Fruit fly (Drosophila melanogaster) whole organism, embryonic: ENCODE results near the gene CG6766.

Experiments
- Antp ChIP-seq: fragments of 200-800 bp; sonication (Bioruptor generic); optimal IDR thresholded peaks from 3 replicates; lab custom pipeline; 2016; ENCODE audit warnings: missing biosample characterization, missing genetic modification characterization
- Atf6 ChIP-seq: fragments of 200-800 bp; sonication (Bioruptor generic); IDR thresholded peaks from 2 replicates; pipeline ENCODE4 v1.3.6; 2022; ENCODE audit warnings: missing biosample characterization, missing genetic modification characterization
- CG10274 ChIP-seq: fragments of 200-800 bp; sonication (Bioruptor generic); optimal IDR thresholded peaks from 3 replicates; lab custom pipeline; 2017; ENCODE audit warnings: missing biosample characterization, mild to moderate bottlenecking, missing genetic modification characterization
- CG10462 ChIP-seq: fragments of 200-800 bp; sonication (Bioruptor generic); optimal IDR thresholded peaks from 2 replicates; lab custom pipeline; 2016; ENCODE audit warnings: missing biosample characterization, missing genetic modification characterization
- CG10959 ChIP-seq: fragments of 200-800 bp; sonication (Bioruptor generic); IDR thresholded peaks from 2 replicates; pipeline ENCODE4 v1.3.6; 2022; ENCODE audit warnings: missing biosample characterization, missing genetic modification characterization
- CG11247 ChIP-seq: fragments of 200-800 bp; sonication (Bioruptor generic); IDR thresholded peaks from 2 replicates; pipeline ENCODE4 v1.3.6; 2022; ENCODE audit warnings: missing biosample characterization, missing genetic modification characterization
- CG13296 ChIP-seq: fragments of 200-800 bp; sonication (Bioruptor generic); optimal IDR thresholded peaks from 3 replicates; lab custom pipeline; 2018; ENCODE audit warnings: missing biosample characterization, mild to moderate bottlenecking, missing genetic modification characterization
- CG13624 ChIP-seq: fragments of 200-800 bp; sonication (Bioruptor generic); optimal IDR thresholded peaks from 2 replicates; lab custom pipeline; 2016; ENCODE audit warnings: missing biosample characterization, missing genetic modification characterization
- CG15011 ChIP-seq: fragments of 200-800 bp; sonication (Bioruptor generic); optimal IDR thresholded peaks from 3 replicates; lab custom pipeline; 2018; ENCODE audit warnings: missing biosample characterization, mild to moderate bottlenecking, missing genetic modification characterization
- CG17385 ChIP-seq: fragments of 200-800 bp; sonication (Bioruptor generic); optimal IDR thresholded peaks from 3 replicates; lab custom pipeline; 2018; ENCODE audit warnings: missing biosample characterization, mild to moderate bottlenecking, missing genetic modification characterization
- CG17802 ChIP-seq: fragments of 200-800 bp; sonication (Bioruptor generic); optimal IDR thresholded peaks from 2 replicates; lab custom pipeline; 2018; ENCODE audit warnings: missing biosample characterization, mild to moderate bottlenecking, missing genetic modification characterization, moderate library complexity
- CG18476 ChIP-seq: fragments of 200-800 bp; sonication (Bioruptor generic); optimal IDR thresholded peaks from 2 replicates; lab custom pipeline; 2016; ENCODE audit warnings: missing biosample characterization, mild to moderate bottlenecking, missing genetic modification characterization
- CG18619 ChIP-seq: fragments of 200-800 bp; sonication (Bioruptor generic); optimal IDR thresholded peaks from 3 replicates; lab custom pipeline; 2017; ENCODE audit warnings: missing biosample characterization, mild to moderate bottlenecking, missing genetic modification characterization
- CG31224 ChIP-seq: fragments of 200-800 bp; sonication (Bioruptor generic); IDR thresholded peaks from 2 replicates; pipeline ENCODE4 v1.3.6; 2022; ENCODE audit warnings: missing biosample characterization, missing genetic modification characterization
- CG33557 ChIP-seq: fragments of 200-800 bp; sonication (Bioruptor generic); optimal IDR thresholded peaks from 2 replicates; lab custom pipeline; 2019; ENCODE audit warnings: missing biosample characterization, mild to moderate bottlenecking, missing genetic modification characterization, moderate library complexity
- CG3838 ChIP-seq: fragments of 200-800 bp; sonication (Bioruptor generic); optimal IDR thresholded peaks from 3 replicates; lab custom pipeline; 2016; ENCODE audit warnings: missing biosample characterization, missing genetic modification characterization
- CG6791 ChIP-seq: fragments of 200-800 bp; sonication (Bioruptor generic); IDR thresholded peaks from 3 replicates; pipeline ENCODE4 v1.3.6; 2022; ENCODE audit warnings: missing biosample characterization, missing genetic modification characterization; ENCODE audit not compliant: partially characterized antibody
- CG8478 ChIP-seq: fragments of >200 bp; optimal IDR thresholded peaks from 2 replicates; lab custom pipeline; 2018
- Chrac-16 ChIP-seq: fragments of 200-800 bp; sonication (Bioruptor generic); optimal IDR thresholded peaks from 3 replicates; lab custom pipeline; 2016; ENCODE audit warnings: missing biosample characterization, missing genetic modification characterization
- Elba2 ChIP-seq: fragments of 200-800 bp; sonication (Bioruptor generic); optimal IDR thresholded peaks from 3 replicates; lab custom pipeline; 2016; ENCODE audit warnings: missing biosample characterization, missing genetic modification characterization
- H2.0 ChIP-seq: fragments of 200-800 bp; sonication (Bioruptor generic); IDR thresholded peaks from 2 replicates; pipeline ENCODE4 v1.3.6; 2022; ENCODE audit warnings: missing biosample characterization, missing genetic modification characterization
- Med ChIP-seq: fragments of 200-800 bp; sonication (Bioruptor generic); peaks from one replicate; lab custom pipeline; 2016; ENCODE audit warnings: missing biosample characterization, missing genetic modification characterization, mild to moderate bottlenecking, inconsistent platforms, moderate library complexity
- Mrtf ChIP-seq: fragments of 200-800 bp; sonication (Bioruptor generic); IDR thresholded peaks from 3 replicates; pipeline ENCODE4 v1.3.6; 2022; ENCODE audit warnings: missing biosample characterization, missing genetic modification characterization
- NC2β ChIP-seq: fragments of 200-800 bp; sonication (Bioruptor generic); optimal IDR thresholded peaks from 2 replicates; lab custom pipeline; 2016; ENCODE audit warnings: missing biosample characterization, missing genetic modification characterization
- Scr ChIP-seq: fragments of 200-800 bp; sonication (Bioruptor generic); IDR thresholded peaks from 2 replicates; pipeline ENCODE4 v1.3.6; 2022; ENCODE audit warnings: missing biosample characterization, missing genetic modification characterization; ENCODE audit not compliant: partially characterized antibody
- Sry-β ChIP-seq: fragments of 200-800 bp; sonication (Bioruptor generic); optimal IDR thresholded peaks from 2 replicates; lab custom pipeline; 2018; ENCODE audit warnings: missing biosample characterization, mild to moderate bottlenecking, missing genetic modification characterization, moderate library complexity
- YL-1 ChIP-seq: fragments of 200-800 bp; sonication (Bioruptor generic); optimal IDR thresholded peaks from 3 replicates; lab custom pipeline; 2017; ENCODE audit warnings: missing biosample characterization, mild to moderate bottlenecking, missing genetic modification characterization
- bsh ChIP-seq, 2 experiments: fragments of 200-800 bp; sonication (Bioruptor generic); optimal IDR thresholded peaks; 2 replicates each; lab custom pipeline; 2017 to 2018; ENCODE audit warnings: mild to moderate bottlenecking in 2 of 2, missing biosample characterization in 2 of 2, missing genetic modification characterization in 2 of 2, moderate library complexity in 1 of 2
- cad ChIP-seq: fragments of >200 bp; optimal IDR thresholded peaks from 2 replicates; lab custom pipeline; 2017; ENCODE audit warnings: missing biosample characterization, missing genetic modification characterization
- cas ChIP-seq: fragments of 200-800 bp; sonication (Bioruptor generic); IDR thresholded peaks from 2 replicates; pipeline ENCODE4 v1.3.6; 2022; ENCODE audit warnings: missing biosample characterization, missing genetic modification characterization
- chif ChIP-seq, 2 experiments: fragments of 200-800 bp; sonication (Bioruptor generic); optimal IDR thresholded peaks; 3 replicates each; lab custom pipeline; 2016; ENCODE audit warnings: missing biosample characterization in 2 of 2, missing genetic modification characterization in 2 of 2
- chm ChIP-seq: fragments of 200-800 bp; sonication (Bioruptor generic); IDR thresholded peaks from 2 replicates; pipeline ENCODE4 v1.3.6; 2022; ENCODE audit warnings: missing biosample characterization, missing genetic modification characterization
- chn ChIP-seq: fragments of 200-800 bp; sonication (Bioruptor generic); optimal IDR thresholded peaks from 2 replicates; lab custom pipeline; 2016; ENCODE audit warnings: missing biosample characterization, missing genetic modification characterization
- ci ChIP-seq: fragments of 200-800 bp; sonication (Bioruptor generic); IDR thresholded peaks from 3 replicates; pipeline ENCODE4 v1.3.6; 2022; ENCODE audit warnings: missing biosample characterization, missing genetic modification characterization
- fd102C ChIP-seq: fragments of 200-800 bp; sonication (Bioruptor generic); optimal IDR thresholded peaks from 2 replicates; lab custom pipeline; 2018; ENCODE audit warnings: missing biosample characterization, mild to moderate bottlenecking, missing genetic modification characterization, moderate library complexity
- fd96Cb ChIP-seq: fragments of 200-800 bp; sonication (Bioruptor generic); optimal IDR thresholded peaks from 2 replicates; lab custom pipeline; 2018; ENCODE audit warnings: missing biosample characterization, mild to moderate bottlenecking, missing genetic modification characterization, moderate library complexity
- gce ChIP-seq: fragments of 200-800 bp; sonication (Bioruptor generic); IDR thresholded peaks from 3 replicates; pipeline ENCODE4 v1.3.6; 2022; ENCODE audit warnings: missing biosample characterization, missing genetic modification characterization
- gcm2 ChIP-seq: fragments of 200-800 bp; sonication (Bioruptor generic); optimal IDR thresholded peaks from 2 replicates; lab custom pipeline; 2016; ENCODE audit warnings: missing biosample characterization, missing genetic modification characterization
- gsb ChIP-seq: fragments of 200-800 bp; sonication (Bioruptor generic); IDR thresholded peaks from 2 replicates; pipeline ENCODE4 v1.3.6; 2022; ENCODE audit warnings: missing biosample characterization, missing genetic modification characterization
- gsb-n ChIP-seq: fragments of 200-800 bp; sonication (Bioruptor generic); optimal IDR thresholded peaks from 3 replicates; lab custom pipeline; 2018; ENCODE audit warnings: missing biosample characterization, mild to moderate bottlenecking, missing genetic modification characterization
- gt ChIP-seq: fragments of 200-800 bp; sonication (Bioruptor generic); IDR thresholded peaks from 2 replicates; pipeline ENCODE4 v1.3.6; 2022; ENCODE audit warnings: missing biosample characterization, missing genetic modification characterization
- hkb ChIP-seq, 2 experiments: fragments of 200-800 bp in 1 of 2; fragments of >200 bp in 1 of 2; sonication (Bioruptor generic) in 1 of 2; IDR thresholded peaks in 1 of 2; optimal IDR thresholded peaks in 1 of 2; 2 replicates each; pipeline versions ENCODE4 v1.3.6 to Lab custom; 2017 to 2022; ENCODE audit warnings: missing biosample characterization in 1 of 2, missing genetic modification characterization in 1 of 2
- klu ChIP-seq: fragments of 200-800 bp; sonication (Bioruptor generic); IDR thresholded peaks from 2 replicates; pipeline ENCODE4 v1.3.6; 2022; ENCODE audit warnings: missing biosample characterization, missing genetic modification characterization
- lab ChIP-seq: fragments of 200-800 bp; sonication (Bioruptor generic); optimal IDR thresholded peaks from 3 replicates; lab custom pipeline; 2017; ENCODE audit warnings: missing biosample characterization, missing genetic modification characterization, mild to moderate bottlenecking, moderate library complexity, missing genetic modification reagents
- pita ChIP-seq: fragments of 200-800 bp; sonication (Bioruptor generic); optimal IDR thresholded peaks from 2 replicates; lab custom pipeline; 2017; ENCODE audit warnings: missing biosample characterization, mild to moderate bottlenecking, missing genetic modification characterization
- prd ChIP-seq, 3 experiments: fragments of >200 bp in 2 of 3; fragments of 200-800 bp in 1 of 3; sonication (Bioruptor generic) in 1 of 3; optimal IDR thresholded peaks in 2 of 3; IDR thresholded peaks in 1 of 3; 2 replicates in 2 of 3; 3 replicates in 1 of 3; pipeline versions ENCODE4 v1.3.6 to Lab custom; 2017 to 2022; ENCODE audit warnings: missing biosample characterization in 1 of 3, missing genetic modification characterization in 1 of 3
- pros ChIP-seq: fragments of 200-800 bp; sonication (Bioruptor generic); optimal IDR thresholded peaks from 3 replicates; lab custom pipeline; 2019; ENCODE audit warnings: missing biosample characterization, mild to moderate bottlenecking, missing genetic modification characterization, moderate library complexity
- pzg ChIP-seq: fragments of 200-800 bp; sonication (Bioruptor generic); optimal IDR thresholded peaks from 3 replicates; lab custom pipeline; 2018; ENCODE audit warnings: missing biosample characterization, mild to moderate bottlenecking, missing genetic modification characterization, moderate library complexity
- tup ChIP-seq: fragments of 200-800 bp; sonication (Bioruptor generic); optimal IDR thresholded peaks from 2 replicates; lab custom pipeline; 2016; ENCODE audit warnings: missing biosample characterization, mild to moderate bottlenecking, missing genetic modification characterization, moderate library complexity

CG6766 gene

DNA sequence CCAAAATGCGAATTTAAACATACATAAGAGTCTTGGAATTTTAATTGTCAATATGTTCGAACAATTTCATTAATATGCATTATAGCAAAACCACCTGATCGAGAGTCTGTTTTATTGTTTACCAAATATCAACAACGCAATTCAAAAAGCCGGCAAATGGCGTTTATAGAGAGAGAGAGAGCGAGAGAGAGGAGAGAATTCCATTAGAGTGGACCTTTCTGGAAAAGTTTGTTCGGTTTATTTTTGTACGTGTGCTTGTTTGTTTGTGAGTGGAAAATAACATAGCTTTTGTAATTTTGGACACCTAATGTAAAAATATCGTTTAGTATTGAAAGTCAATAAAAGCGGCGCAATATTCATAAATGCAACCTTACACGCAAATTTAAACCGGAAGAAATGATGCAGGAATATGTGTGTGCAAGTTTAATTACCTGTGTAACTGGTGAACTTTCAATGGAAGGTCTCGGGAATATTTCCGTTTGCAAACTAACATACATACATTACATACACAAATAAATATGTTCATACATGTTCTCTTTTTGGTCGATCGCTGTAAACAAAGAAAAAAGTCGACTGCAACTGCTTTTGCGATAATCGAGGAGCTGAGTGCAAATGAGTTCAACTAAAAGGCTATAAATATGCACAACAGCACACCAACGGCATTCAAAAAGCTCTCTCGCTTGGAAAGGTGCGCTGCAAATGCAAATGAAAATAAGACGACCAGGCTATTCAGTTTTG is 4.3 kb upstream of the CG6766 start, which contains the start of gene CG6785 (continued):
- peak; percentile 48 for TF ChIP-seq CG10274 (GFP tag; lab: Kevin White, UChicago)
- TF ChIP-seq CG17385 (GFP tag; lab: Kevin White, UChicago) = peak; percentile 83
- peak; percentile 72 for TF ChIP-seq Atf6 (GFP tag; lab: Robert Waterston, UW)
- no peak for TF ChIP-seq prd (optimal IDR thresholded peaks at IDR 0.05; lab: Kevin White, UChicago)
- peak; percentile 55; the same call in 2 of the 3 replicates for TF ChIP-seq prd (GFP tag; IDR thresholded peaks at IDR 0.05; lab: Robert Waterston, UW)
- peak; percentile 70 for TF ChIP-seq fd102C (GFP tag; lab: Kevin White, UChicago)
- peak; percentile 92 for TF ChIP-seq YL-1 (GFP tag; lab: Kevin White, UChicago)
- peak; percentile 76 for TF ChIP-seq CG15011 (GFP tag; lab: Kevin White, UChicago)
- no peak for TF ChIP-seq Scr (GFP tag; lab: Robert Waterston, UW)
- TF ChIP-seq CG33557 (GFP tag; lab: Kevin White, UChicago) = peak; percentile 91
- TF ChIP-seq fd96Cb (tag; lab: Kevin White, UChicago) = peak; percentile 56
- peak; percentile 93 for TF ChIP-seq ci (GFP tag; lab: Robert Waterston, UW)
- no peak for TF ChIP-seq gt (GFP tag; lab: Robert Waterston, UW)
- TF ChIP-seq CG3838 (GFP tag; lab: Kevin White, UChicago) = peak; percentile 45
- TF ChIP-seq NC2β (GFP tag; lab: Kevin White, UChicago) = peak; percentile 91
- TF ChIP-seq bsh (GFP tag; optimal IDR thresholded peaks at IDR 0.05; lab: Kevin White, UChicago) = peak; percentile 73 to 89
- TF ChIP-seq hkb (optimal IDR thresholded peaks at IDR 0.05; lab: Kevin White, UChicago) = no peak
- TF ChIP-seq hkb (GFP tag; IDR thresholded peaks at IDR 0.05; lab: Robert Waterston, UW) = peak; percentile 82
- TF ChIP-seq klu (GFP tag; lab: Robert Waterston, UW) = no peak
- TF ChIP-seq CG18476 (GFP tag; lab: Kevin White, UChicago) = peak; percentile 57
- no peak for TF ChIP-seq gsb (GFP tag; lab: Robert Waterston, UW)
- peak; percentile 30; the same call in 1 of the 2 replicates for TF ChIP-seq CG11247 (GFP tag; lab: Robert Waterston, UW)
- peak; percentile 24 for TF ChIP-seq CG17802 (tag; lab: Kevin White, UChicago)
- TF ChIP-seq gsb-n (tag; lab: Kevin White, UChicago) = peak; percentile 88
- TF ChIP-seq Sry-β (GFP tag; lab: Kevin White, UChicago) = peak; percentile 66
- peak; percentile 94 for TF ChIP-seq lab (GFP tag; lab: Kevin White, UChicago)
- TF ChIP-seq Elba2 = no peak
- TF ChIP-seq chm (GFP tag; lab: Robert Waterston, UW) = peak; percentile 88
- no peak for TF ChIP-seq cad
- peak; percentile 70 for TF ChIP-seq CG10462 (GFP tag; lab: Kevin White, UChicago)
- TF ChIP-seq gce (GFP tag; lab: Robert Waterston, UW) = peak; percentile 68; the same call in 1 of the 3 replicates
- peak; percentile 62 for TF ChIP-seq Antp (GFP tag; lab: Kevin White, UChicago)
- no peak for TF ChIP-seq pita (GFP tag; lab: Kevin White, UChicago)
- TF ChIP-seq pros = no peak
- no peak for TF ChIP-seq CG8478 (lab: Kevin White, UChicago)
- peak; percentile 87 for TF ChIP-seq CG13296 (GFP tag; lab: Kevin White, UChicago)
- peak; percentile 77 to 88 for TF ChIP-seq chif (GFP tag; optimal IDR thresholded peaks at IDR 0.05; lab: Kevin White, UChicago)
- peak; percentile 35 for TF ChIP-seq chn (GFP tag; lab: Kevin White, UChicago)
- TF ChIP-seq gcm2 (GFP tag; lab: Kevin White, UChicago) = peak; percentile 77
- TF ChIP-seq Med (GFP tag; lab: Kevin White, UChicago) = peak; percentile 96
- TF ChIP-seq tup (GFP tag; lab: Kevin White, UChicago) = peak; percentile 66
- no peak for TF ChIP-seq CG31224 (GFP tag; lab: Robert Waterston, UW)
- TF ChIP-seq CG13624 = peak; percentile 94
- no peak for TF ChIP-seq cas (GFP tag; lab: Robert Waterston, UW)
- peak; percentile 88 for TF ChIP-seq CG18619
- TF ChIP-seq H2.0 (GFP tag; lab: Robert Waterston, UW) = no peak
- peak; percentile 19 for TF ChIP-seq Chrac-16 (GFP tag; lab: Kevin White, UChicago)
- TF ChIP-seq CG6791 (GFP tag; lab: Robert Waterston, UW) = no peak
- TF ChIP-seq CG10959 (GFP tag; lab: Robert Waterston, UW) = 0 out of 2 replicates have a peak, but pooled peaks have one; percentile 11
- TF ChIP-seq Mrtf (GFP tag; lab: Robert Waterston, UW) = no peak
- TF ChIP-seq pzg (GFP tag; lab: Kevin White, UChicago) = peak; percentile 7
